Worm (Caenorhabditis elegans) whole organism, midembryonic: Measurements from ENCODE around the gene dct-5.

Experiments used
- T22C8.4 ChIP-seq: fragments of 200-800 bp; sonication (Bioruptor generic); IDR thresholded peaks from 2 replicates; pipeline ENCODE4 v1.3.6; 2022; ENCODE audit warnings: missing genetic modification characterization, missing compliant biosample characterization
- cog-1 ChIP-seq: sonication (generic microtip); optimal IDR thresholded peaks from 2 replicates; lab custom pipeline; 2016; ENCODE audit warnings: missing genetic modification characterization, missing compliant biosample characterization
- flt-1 ChIP-seq: fragments of 200-800 bp; sonication (Bioruptor generic); IDR thresholded peaks from 2 replicates; pipeline ENCODE4 v1.3.6; 2022; ENCODE audit warnings: missing genetic modification characterization, missing compliant biosample characterization
- klf-2 ChIP-seq: fragments of 200-800 bp; sonication (Bioruptor generic); conservative IDR thresholded peaks from 2 replicates; pipeline ENCODE4 v1.3.6; 2022; ENCODE audit warnings: missing genetic modification reagents, missing genetic modification characterization, missing compliant biosample characterization
- med-1 ChIP-seq: sonication (generic microtip); optimal IDR thresholded peaks from 2 replicates; lab custom pipeline; 2017; ENCODE audit warnings: missing genetic modification characterization, mild to moderate bottlenecking, missing compliant biosample characterization, antibody characterized with exemption, missing genetic modification reagents; ENCODE audit not compliant: insufficient read depth
- ref-1 ChIP-seq: fragments of 200-800 bp; sonication (Bioruptor generic); conservative IDR thresholded peaks from 2 replicates; pipeline ENCODE4 v1.3.6; 2022; ENCODE audit warnings: missing genetic modification reagents, missing genetic modification characterization, missing compliant biosample characterization
- tab-1 ChIP-seq: fragments of 200-800 bp; sonication (Bioruptor generic); IDR thresholded peaks from 2 replicates; pipeline ENCODE4 v1.3.6; 2022; ENCODE audit warnings: missing genetic modification characterization, missing compliant biosample characterization
- ztf-23 ChIP-seq: fragments of 200-800 bp; sonication (Bioruptor generic); IDR thresholded peaks from 2 replicates; pipeline ENCODE4 v1.3.6; 2022; ENCODE audit warnings: missing genetic modification reagents, missing genetic modification characterization, missing compliant biosample characterization
- ztf-29 ChIP-seq: fragments of 200-800 bp; sonication (Bioruptor generic); IDR thresholded peaks from 2 replicates; pipeline ENCODE4 v1.3.6; 2022; ENCODE audit warnings: missing genetic modification reagents, missing genetic modification characterization, missing compliant biosample characterization

The dct-5 gene

ce11 chrII:5436833-5437232 lies at the start of gene dct-5:
Gene dct-5, minus strand, starts transcription at chrII:5436933.
- TF ChIP-seq flt-1 (GFP tag; lab: Robert Waterston, UW) = no peak
- no peak for TF ChIP-seq cog-1
- TF ChIP-seq med-1 = no peak
- TF ChIP-seq klf-2 (GFP tag; lab: Robert Waterston, UW) = no peak
- no peak for TF ChIP-seq tab-1
- TF ChIP-seq ztf-23 = no peak
- no peak for TF ChIP-seq ref-1 (GFP tag; lab: Robert Waterston, UW)
- no peak for TF ChIP-seq T22C8.4 (GFP tag; lab: Robert Waterston, UW)
- TF ChIP-seq ztf-29 = no peak

DNA sequence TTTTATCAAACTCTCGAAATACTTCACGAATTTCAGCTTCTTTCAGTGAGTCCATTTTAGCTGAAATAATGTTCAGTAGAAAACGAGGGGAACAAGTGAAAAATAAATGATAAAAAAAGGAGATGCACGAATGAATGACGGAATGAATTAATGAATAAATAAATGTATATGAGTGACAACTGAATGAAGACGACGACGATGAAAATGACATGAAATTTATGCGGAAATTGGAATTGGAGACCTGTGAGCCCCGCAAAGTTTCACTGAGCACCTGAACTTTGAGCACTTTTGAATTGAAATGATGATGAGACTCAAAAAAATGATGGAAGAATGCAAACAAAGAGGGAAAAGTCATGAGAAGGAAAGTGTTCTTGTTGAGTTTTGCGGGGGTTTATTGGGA lies 45.2 kb upstream of the dct-5 start, which contains the start of gene cal-8:
Gene cal-8 (minus strand): TSS at position 60 of the 400 bp plus-strand sequence.
- no peak for TF ChIP-seq flt-1 (GFP tag; lab: Robert Waterston, UW)
- no peak for TF ChIP-seq med-1
- TF ChIP-seq klf-2 (GFP tag; lab: Robert Waterston, UW) = no peak
- TF ChIP-seq T22C8.4 (GFP tag; lab: Robert Waterston, UW) = no peak
- no peak for TF ChIP-seq tab-1
- no peak for TF ChIP-seq cog-1
- no peak for TF ChIP-seq ztf-23
- no peak for TF ChIP-seq ztf-29
- TF ChIP-seq ref-1 (GFP tag; lab: Robert Waterston, UW) = no peak

ce11 chrII:5478318-5478717 lies 41.6 kb upstream of the dct-5 start, which contains the start of gene F56D1.1:
Gene F56D1.1, plus strand, starts transcription at chrII:5478618.
- TF ChIP-seq cog-1 (no peak), ref-1 (GFP tag; lab: Robert Waterston, UW) (no peak), ztf-29 (no peak), flt-1 (GFP tag; lab: Robert Waterston, UW) (no peak), T22C8.4 (GFP tag; lab: Robert Waterston, UW) (no peak), tab-1 (no peak)

DNA sequence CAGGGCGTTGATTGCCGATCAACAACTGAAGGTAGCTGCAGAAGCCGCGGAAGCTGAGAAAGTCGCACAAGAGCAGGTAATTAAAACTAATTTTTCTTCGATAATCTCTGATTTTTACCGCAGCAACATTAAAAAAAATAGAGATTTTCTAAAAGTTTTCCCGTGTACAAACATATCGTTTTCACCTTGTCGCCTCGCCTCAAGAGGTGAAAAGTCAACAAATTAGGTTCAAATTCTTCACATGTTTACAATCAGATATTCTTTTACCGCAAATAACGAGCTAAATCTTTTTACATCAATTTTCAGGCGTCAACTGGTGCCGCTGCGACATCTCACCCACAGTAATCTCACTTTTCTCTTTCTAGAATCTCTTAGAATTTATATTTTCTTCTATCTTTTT lies 38.2 kb upstream of the dct-5 start, which contains the start of gene ilcr-2:
Gene ilcr-2 (plus strand): TSS at position 301 of the 400 bp plus-strand sequence.
- TF ChIP-seq flt-1 (GFP tag; lab: Robert Waterston, UW) (no peak), klf-2 (GFP tag; lab: Robert Waterston, UW) (no peak), tab-1 (no peak), T22C8.4 (GFP tag; lab: Robert Waterston, UW) (no peak), ztf-29 (no peak), cog-1 (no peak), ztf-23 (no peak), ref-1 (GFP tag; lab: Robert Waterston, UW) (no peak), med-1 (no peak)

- TF ChIP-seq med-1 (no peak), flt-1 (GFP tag; lab: Robert Waterston, UW) (peak; percentile 41; the same call in 1 of the 2 replicates), klf-2 (GFP tag; lab: Robert Waterston, UW) (no peak), ztf-29 (no peak), ref-1 (GFP tag; lab: Robert Waterston, UW) (no peak), tab-1 (no peak), cog-1 (no peak), ztf-23 (no peak)
These were observed 37.3 kb upstream of the dct-5 start, which contains the start of gene mrps-16 for ce11 chrII:5473946-5474423. Gene mrps-16, plus strand, starts transcription at chrII:5474373.

ce11 chrII:5465729-5466408 lies 29.1 kb upstream of the dct-5 start, which contains the start of gene clr-1:
Gene clr-1, plus strand, starts transcription at chrII:5466358.
- TF ChIP-seq ref-1 (GFP tag; lab: Robert Waterston, UW) = no peak
- TF ChIP-seq ztf-29 = no peak
- no peak for TF ChIP-seq flt-1 (GFP tag; lab: Robert Waterston, UW)
- no peak for TF ChIP-seq ztf-23
- no peak for TF ChIP-seq T22C8.4 (GFP tag; lab: Robert Waterston, UW)
- TF ChIP-seq tab-1 = no peak
- no peak for TF ChIP-seq med-1
- no peak for TF ChIP-seq klf-2 (GFP tag; lab: Robert Waterston, UW)
- no peak for TF ChIP-seq cog-1

- no peak for TF ChIP-seq med-1
- no peak for TF ChIP-seq tab-1
- no peak for TF ChIP-seq flt-1 (GFP tag; lab: Robert Waterston, UW)
- TF ChIP-seq cog-1 = no peak
- TF ChIP-seq ztf-23 = no peak
- TF ChIP-seq ztf-29 = no peak
- no peak for TF ChIP-seq klf-2 (GFP tag; lab: Robert Waterston, UW)
- no peak for TF ChIP-seq T22C8.4 (GFP tag; lab: Robert Waterston, UW)
- no peak for TF ChIP-seq ref-1 (GFP tag; lab: Robert Waterston, UW)
These were observed 27.1 kb upstream of the dct-5 start for ce11 chrII:5463692-5464300.

DNA sequence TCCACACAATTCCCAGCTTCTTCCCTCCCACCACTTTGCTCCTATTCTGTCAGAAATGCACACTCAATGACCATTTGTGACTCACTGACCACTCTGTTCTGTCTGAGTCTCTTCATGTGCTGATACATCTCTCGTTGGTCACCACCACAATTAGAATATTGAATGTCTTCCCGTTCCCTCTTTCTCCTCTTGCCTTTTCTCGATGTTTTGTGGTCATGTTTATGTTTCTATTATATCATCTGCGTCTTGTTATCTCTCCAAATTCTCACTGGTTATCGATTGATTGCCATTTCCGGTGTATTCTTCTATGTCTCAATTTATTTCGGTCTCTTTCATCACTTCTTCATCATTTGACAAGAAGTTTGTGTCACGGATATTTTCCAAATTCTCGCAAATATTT lies 24.2 kb upstream of the dct-5 start:
- TF ChIP-seq tab-1 (no peak), flt-1 (GFP tag; lab: Robert Waterston, UW) (no peak), T22C8.4 (GFP tag; lab: Robert Waterston, UW) (peak; percentile 72), med-1 (no peak), cog-1 (peak; percentile 16), ref-1 (GFP tag; lab: Robert Waterston, UW) (no peak)

DNA sequence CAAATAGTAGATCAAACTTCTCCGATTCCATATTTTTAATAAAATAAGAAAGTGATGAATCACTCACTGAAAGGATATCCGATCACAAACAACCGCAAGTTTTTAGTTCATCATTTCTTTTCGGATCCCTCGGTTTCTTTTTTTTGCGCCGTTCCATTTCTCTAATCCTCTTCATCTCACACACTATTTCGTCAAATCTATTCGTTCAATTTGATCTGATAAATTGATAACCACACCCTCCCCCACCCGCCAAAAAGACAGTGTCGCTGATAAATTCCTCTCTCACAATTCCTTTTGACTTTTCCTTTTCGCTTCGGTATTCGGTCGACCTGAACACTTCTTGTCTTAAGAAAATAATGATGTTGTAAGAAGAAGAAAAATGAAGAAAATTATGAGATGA lies 22.8 kb upstream of the dct-5 start:
- TF ChIP-seq klf-2 (GFP tag; lab: Robert Waterston, UW) (no peak), ztf-29 (no peak), cog-1 (no peak), T22C8.4 (GFP tag; lab: Robert Waterston, UW) (no peak), med-1 (no peak), tab-1 (no peak), flt-1 (GFP tag; lab: Robert Waterston, UW) (no peak), ref-1 (GFP tag; lab: Robert Waterston, UW) (no peak), ztf-23 (no peak)
